Fruit fly (Drosophila melanogaster): ENCODE measurements around the gene CG31323.

The CG31323 gene

dm6 chr3R:26235034-26235433 lies 64.4 kb downstream of the CG31323 start (continued):
- TF ChIP-seq ham (GFP tag; IDR thresholded peaks at IDR 0.05) (no peak), az2 (GFP tag; optimal IDR thresholded peaks at IDR 0.05) (peak; percentile 51), bcd (GFP tag; optimal IDR thresholded peaks at IDR 0.05) (peak; percentile 18), Ssrp (tag; optimal IDR thresholded peaks at IDR 0.05) (peak; percentile 3), CG10366 (GFP tag; IDR thresholded peaks at IDR 0.05) (peak; percentile 59; the same call in 1 of the 2 replicates), maf-S (GFP tag; optimal IDR thresholded peaks at IDR 0.05) (no peak), HLHmδ (GFP tag; optimal IDR thresholded peaks at IDR 0.05) (no peak), CG43689 (GFP tag; IDR thresholded peaks at IDR 0.05) (no peak), Mes4 (GFP tag; optimal IDR thresholded peaks at IDR 0.05) (no peak), Dfd (GFP tag; optimal IDR thresholded peaks at IDR 0.05) (no peak), CG10431 (GFP tag; optimal IDR thresholded peaks at IDR 0.05) (no peak), Chrac-16 (GFP tag; optimal IDR thresholded peaks at IDR 0.05) (peak; percentile 7), Atf3 (GFP tag; optimal IDR thresholded peaks at IDR 0.05) (no peak), da (GFP tag; optimal IDR thresholded peaks at IDR 0.05) (no peak), Hr51 (GFP tag; optimal IDR thresholded peaks at IDR 0.05) (peak in 1 of 2 experiments; percentile 66), CG9876 (GFP tag; optimal IDR thresholded peaks at IDR 0.05) (no peak), CG6854 (GFP tag; optimal IDR thresholded peaks at IDR 0.05) (no peak), CG13287 (GFP tag; IDR thresholded peaks at IDR 0.05; ENCODE audit: partially characterized antibody) (no peak), CG9727 (GFP tag; optimal IDR thresholded peaks at IDR 0.05) (peak; percentile 12), Side (GFP tag; optimal IDR thresholded peaks at IDR 0.05) (peak; percentile 8), CG6689 (GFP tag; IDR thresholded peaks at IDR 0.05) (peak; percentile 48), HmgZ (tag; optimal IDR thresholded peaks at IDR 0.05) (no peak), CG8388 (GFP tag; optimal IDR thresholded peaks at IDR 0.05) (peak; percentile 17), sd (tag; optimal IDR thresholded peaks at IDR 0.05) (no peak), CG9437 (GFP tag; optimal IDR thresholded peaks at IDR 0.05) (no peak), NfI (GFP tag; optimal IDR thresholded peaks at IDR 0.05) (peak; percentile 31), crc (GFP tag; optimal IDR thresholded peaks at IDR 0.05) (no peak), CG9215 (GFP tag; IDR thresholded peaks at IDR 0.05) (no peak), CG18476 (GFP tag; optimal IDR thresholded peaks at IDR 0.05) (no peak), vfl (GFP tag; optimal IDR thresholded peaks at IDR 0.05) (no peak), Ptx1 (GFP tag; IDR thresholded peaks at IDR 0.05) (peak; percentile 62), hbn (GFP tag; IDR thresholded peaks at IDR 0.05; ENCODE audit: partially characterized antibody) (no peak), CG4730 (GFP tag; IDR thresholded peaks at IDR 0.05) (no peak), lilli (GFP tag; optimal IDR thresholded peaks at IDR 0.05) (peak; percentile 41), dati (GFP tag; IDR thresholded peaks at IDR 0.05) (no peak), CG2202 (tag; optimal IDR thresholded peaks at IDR 0.05) (no peak), CG15269 (tag; optimal IDR thresholded peaks at IDR 0.05) (peak; percentile 31), CG12155 (GFP tag; optimal IDR thresholded peaks at IDR 0.05) (peak; percentile 13), zfh1 (GFP tag; IDR thresholded peaks at IDR 0.05) (0 out of 3 replicates have a peak, but pooled peaks have one; percentile 40), Dip2 (GFP tag; IDR thresholded peaks at IDR 0.05) (no peak), phol (tag; optimal IDR thresholded peaks at IDR 0.05) (peak; percentile 45), CG18599 (GFP tag; optimal IDR thresholded peaks at IDR 0.05) (peak; percentile 38), ken (GFP tag; IDR thresholded peaks at IDR 0.05) (no peak), slp2 (GFP tag; optimal IDR thresholded peaks at IDR 0.05) (no peak), tap (tag; optimal IDR thresholded peaks at IDR 0.05) (peak; percentile 43), grau (tag; optimal IDR thresholded peaks at IDR 0.05) (peak; percentile 40), Hmr (GFP tag; optimal IDR thresholded peaks at IDR 0.05) (peak; percentile 11), CG42726 (GFP tag; IDR thresholded peaks at IDR 0.05; ENCODE audit: partially characterized antibody) (no peak), trem (tag; optimal IDR thresholded peaks at IDR 0.05) (no peak), GATAe (GFP tag; conservative IDR thresholded peaks at IDR 0.05) (no peak), CG11085 (GFP tag; IDR thresholded peaks at IDR 0.05) (no peak), D19B (GFP tag; optimal IDR thresholded peaks at IDR 0.05) (no peak)
